Worm (Caenorhabditis elegans) whole organism, L4 larva: Measurements from ENCODE around the gene C24F3.2.

Experiments used
- D1046.2 ChIP-seq: fragments of 200-800 bp; sonication (Bioruptor generic); IDR thresholded peaks from 2 replicates; pipeline ENCODE4 v1.3.6; 2022; ENCODE audit warnings: missing genetic modification characterization, missing compliant biosample characterization
- F26F4.8 ChIP-seq: fragments of 200-800 bp; sonication (Bioruptor generic); conservative IDR thresholded peaks from 2 replicates; pipeline ENCODE4 v1.3.6; 2022; ENCODE audit warnings: missing genetic modification characterization, missing compliant biosample characterization
- ZK337.2 ChIP-seq: fragments of 200-800 bp; sonication (Bioruptor generic); IDR thresholded peaks from 2 replicates; pipeline ENCODE4 v1.3.6; 2022; ENCODE audit warnings: missing genetic modification reagents, missing genetic modification characterization, missing compliant biosample characterization
- ama-1 ChIP-seq: fragments of 150-350 bp; optimal IDR thresholded peaks from 2 replicates; lab custom pipeline; 2014; ENCODE audit warnings: inconsistent platforms, mixed read lengths
- dmd-6 ChIP-seq: fragments of 200-800 bp; sonication (Bioruptor generic); IDR thresholded peaks from 2 replicates; pipeline ENCODE4 v1.3.6; 2022; ENCODE audit warnings: missing genetic modification reagents, missing genetic modification characterization, missing compliant biosample characterization
- dpl-1 ChIP-seq: fragments of 150-350 bp; optimal IDR thresholded peaks from 2 replicates; lab custom pipeline; 2014; ENCODE audit warnings: missing biosample characterization, missing genetic modification reagents, missing genetic modification characterization
- dve-1 ChIP-seq: sonication (generic microtip); optimal IDR thresholded peaks from 2 replicates; lab custom pipeline; 2017; ENCODE audit warnings: antibody characterized with exemption, mild to moderate bottlenecking, missing genetic modification characterization, missing compliant biosample characterization; ENCODE audit not compliant: insufficient read depth
- hlh-11 ChIP-seq: fragments of 200-800 bp; sonication (Bioruptor generic); optimal IDR thresholded peaks from 2 replicates; lab custom pipeline; 2018; ENCODE audit warnings: mild to moderate bottlenecking, missing genetic modification characterization, missing compliant biosample characterization
- hlh-30 ChIP-seq: sonication (generic microtip); optimal IDR thresholded peaks from 2 replicates; lab custom pipeline; 2017; ENCODE audit warnings: antibody characterized with exemption, mild to moderate bottlenecking, missing genetic modification characterization, missing compliant biosample characterization; ENCODE audit not compliant: insufficient read depth
- jun-1 ChIP-seq: fragments of 150-350 bp; optimal IDR thresholded peaks from 2 replicates; lab custom pipeline; 2014; ENCODE audit warnings: missing biosample characterization, missing genetic modification reagents, missing genetic modification characterization
- lim-7 ChIP-seq: fragments of 200-800 bp; sonication (Bioruptor generic); IDR thresholded peaks from 2 replicates; pipeline ENCODE4 v1.3.6; 2022; ENCODE audit warnings: missing genetic modification characterization, missing compliant biosample characterization
- lin-1 ChIP-seq: fragments of 200-800 bp; sonication (Bioruptor generic); IDR thresholded peaks from 2 replicates; pipeline ENCODE4 v1.3.6; 2022; ENCODE audit warnings: missing genetic modification reagents, missing genetic modification characterization, missing compliant biosample characterization
- lir-3 ChIP-seq: sonication (generic microtip); optimal IDR thresholded peaks from 2 replicates; lab custom pipeline; 2016; ENCODE audit warnings: mild to moderate bottlenecking, missing genetic modification characterization, missing compliant biosample characterization
- madf-5 ChIP-seq, 2 experiments: fragments of 200-800 bp; sonication (Bioruptor generic); IDR thresholded peaks; 2 replicates each; pipeline ENCODE4 v1.3.6; 2022; ENCODE audit warnings: missing compliant biosample characterization in 2 of 2, missing genetic modification characterization in 2 of 2
- madf-9 ChIP-seq: fragments of 200-800 bp; sonication (Bioruptor generic); conservative IDR thresholded peaks from 2 replicates; pipeline ENCODE4 v1.3.6; 2022; ENCODE audit warnings: missing genetic modification reagents, missing genetic modification characterization, missing compliant biosample characterization
- mxl-3 ChIP-seq: fragments of 200-800 bp; sonication (Bioruptor generic); optimal IDR thresholded peaks from 2 replicates; lab custom pipeline; 2018; ENCODE audit warnings: mild to moderate bottlenecking, missing genetic modification characterization, missing compliant biosample characterization
- nhr-237 ChIP-seq: sonication (generic microtip); optimal IDR thresholded peaks from 2 replicates; lab custom pipeline; 2017; ENCODE audit warnings: missing biosample characterization, missing genetic modification characterization
- nhr-28 ChIP-seq: fragments of 150-350 bp; optimal IDR thresholded peaks from 2 replicates; lab custom pipeline; 2014; ENCODE audit warnings: missing biosample characterization, missing genetic modification characterization
- nhr-42 ChIP-seq: fragments of 200-800 bp; sonication (Bioruptor generic); IDR thresholded peaks from 2 replicates; pipeline ENCODE4 v1.3.6; 2022; ENCODE audit warnings: missing genetic modification characterization, missing compliant biosample characterization
- nhr-48 ChIP-seq: sonication (generic microtip); optimal IDR thresholded peaks from 2 replicates; lab custom pipeline; 2016; ENCODE audit warnings: mild to moderate bottlenecking, missing genetic modification characterization, missing compliant biosample characterization
- nhr-76 ChIP-seq: fragments of 150-350 bp; optimal IDR thresholded peaks from 2 replicates; lab custom pipeline; 2014; ENCODE audit warnings: missing biosample characterization, missing genetic modification characterization
- php-3 ChIP-seq: fragments of 200-800 bp; sonication (Bioruptor generic); IDR thresholded peaks from 2 replicates; pipeline ENCODE4 v1.3.6; 2022; ENCODE audit warnings: missing genetic modification reagents, missing genetic modification characterization, missing compliant biosample characterization
- pqm-1 ChIP-seq: sonication (generic microtip); optimal IDR thresholded peaks from 2 replicates; lab custom pipeline; 2017; ENCODE audit warnings: missing biosample characterization, missing genetic modification characterization
- saeg-2 ChIP-seq: fragments of 200-800 bp; sonication (Bioruptor generic); IDR thresholded peaks from 2 replicates; pipeline ENCODE4 v1.3.6; 2022; ENCODE audit warnings: missing genetic modification reagents, missing genetic modification characterization, missing compliant biosample characterization
- set-16 ChIP-seq: fragments of 200-800 bp; sonication (Bioruptor generic); IDR thresholded peaks from 2 replicates; pipeline ENCODE4 v1.3.6; 2022; ENCODE audit warnings: missing genetic modification reagents, missing genetic modification characterization, missing compliant biosample characterization
- snpc-1.2 ChIP-seq: fragments of 200-800 bp; sonication (Bioruptor generic); IDR thresholded peaks from 2 replicates; pipeline ENCODE4 v1.3.6; 2022; ENCODE audit warnings: missing genetic modification reagents, missing genetic modification characterization, missing compliant biosample characterization
- tra-1 ChIP-seq: fragments of 200-800 bp; sonication (Bioruptor generic); IDR thresholded peaks from 2 replicates; pipeline ENCODE4 v1.3.6; 2022; ENCODE audit warnings: missing genetic modification reagents, missing genetic modification characterization, missing compliant biosample characterization
- unc-62 ChIP-seq, 3 experiments: fragments of 150-350 bp in 1 of 3; sonication (generic microtip); optimal IDR thresholded peaks in 2 of 3; peaks in 1 of 3; 1 replicate in 1 of 3; 2 replicates in 2 of 3; lab custom pipeline; 2014 to 2017; ENCODE audit warnings: missing biosample characterization in 3 of 3, missing genetic modification characterization in 3 of 3, missing genetic modification reagents in 3 of 3, missing genotype in 1 of 3
- zip-11 ChIP-seq: fragments of 200-800 bp; sonication (Bioruptor generic); IDR thresholded peaks from 2 replicates; pipeline ENCODE4 v1.3.6; 2022; ENCODE audit warnings: missing genetic modification characterization, missing compliant biosample characterization
- ztf-7 ChIP-seq: fragments of 150-350 bp; optimal IDR thresholded peaks from 2 replicates; lab custom pipeline; 2014; ENCODE audit warnings: missing biosample characterization, missing genetic modification characterization

Gene C24F3.2

ce11 chrIV:10261061-10261460 lies 38.7 kb downstream of the C24F3.2 start:
- TF ChIP-seq nhr-48 (tag; lab: Kevin White, UChicago) (peak; percentile 38), nhr-28 (tag; lab: Kevin White, UChicago) (peak; percentile 22), mxl-3 (peak; percentile 18), hlh-30 (tag; lab: Kevin White, UChicago) (no peak), dve-1 (tag; lab: Kevin White, UChicago) (no peak), hlh-11 (tag; lab: Kevin White, UChicago) (peak; percentile 29)
- TF ChIP-seq, all 104 proteins: peak for 4

- peak in 1 of 2 experiments; percentile 85; a peak in 2 of 4 replicates for TF ChIP-seq madf-5 (GFP tag; IDR thresholded peaks at IDR 0.05; lab: Robert Waterston, UW)
- TF ChIP-seq F26F4.8 = 0 out of 2 replicates have a peak, but pooled peaks have one; percentile 54
- 0 out of 2 replicates have a peak, but pooled peaks have one; percentile 9 for TF ChIP-seq nhr-42 (GFP tag; lab: Robert Waterston, UW)
- TF ChIP-seq D1046.2 = 0 out of 2 replicates have a peak, but pooled peaks have one; percentile 30
- 0 out of 2 replicates have a peak, but pooled peaks have one; percentile 17 for TF ChIP-seq ZK337.2 (GFP tag; lab: Robert Waterston, UW)
- peak; percentile 59; the same call in 1 of the 2 replicates for TF ChIP-seq snpc-1.2 (GFP tag; lab: Robert Waterston, UW)
- TF ChIP-seq lim-7 (GFP tag; lab: Robert Waterston, UW) = peak; percentile 66; the same call in 1 of the 2 replicates
- peak; percentile 75 for TF ChIP-seq set-16 (GFP tag; lab: Robert Waterston, UW)
Observed at ce11 chrIV:10262882-10263281, 40.5 kb downstream of the C24F3.2 start.

ce11 chrIV:10269137-10269933 lies 47.0 kb downstream of the C24F3.2 start, which contains the start of the genes nspd-7 and Y43C5A.2:
Gene nspd-7, minus strand, starts transcription at chrIV:10269187.
Gene Y43C5A.2, plus strand, starts transcription at chrIV:10269883.
- TF ChIP-seq pqm-1 (tag; lab: Kevin White, UChicago) (peak; percentile 6), jun-1 (tag; lab: Kevin White, UChicago) (no peak), ztf-7 (tag; lab: Kevin White, UChicago) (no peak), madf-9 (GFP tag; lab: Robert Waterston, UW) (no peak), zip-11 (no peak), ama-1 (lab: Kevin White, UChicago) (no peak), nhr-76 (tag; lab: Kevin White, UChicago) (no peak), nhr-28 (tag; lab: Kevin White, UChicago) (peak; percentile 58), saeg-2 (no peak), nhr-237 (tag; lab: Kevin White, UChicago) (no peak), tra-1 (no peak), nhr-42 (GFP tag; lab: Robert Waterston, UW) (no peak), unc-62 (GFP tag; optimal IDR thresholded peaks at IDR 0.05 in 1 of 2; lab: Kevin White, UChicago) (peak in 1 of 2 experiments; percentile 51), unc-62 (tag; optimal IDR thresholded peaks at IDR 0.05; lab: Kevin White, UChicago) (no peak), lin-1 (GFP tag; lab: Robert Waterston, UW) (no peak), dmd-6 (GFP tag; lab: Robert Waterston, UW) (peak; percentile 8; the same call in 1 of the 2 replicates), php-3 (GFP tag; lab: Robert Waterston, UW) (0 out of 2 replicates have a peak, but pooled peaks have one; percentile 13), lir-3 (tag; lab: Kevin White, UChicago) (no peak), dpl-1 (GFP tag; lab: Kevin White, UChicago) (no peak)
